Fruit fly (Drosophila melanogaster): ENCODE data around the gene bip1.

Gene bip1

DNA sequence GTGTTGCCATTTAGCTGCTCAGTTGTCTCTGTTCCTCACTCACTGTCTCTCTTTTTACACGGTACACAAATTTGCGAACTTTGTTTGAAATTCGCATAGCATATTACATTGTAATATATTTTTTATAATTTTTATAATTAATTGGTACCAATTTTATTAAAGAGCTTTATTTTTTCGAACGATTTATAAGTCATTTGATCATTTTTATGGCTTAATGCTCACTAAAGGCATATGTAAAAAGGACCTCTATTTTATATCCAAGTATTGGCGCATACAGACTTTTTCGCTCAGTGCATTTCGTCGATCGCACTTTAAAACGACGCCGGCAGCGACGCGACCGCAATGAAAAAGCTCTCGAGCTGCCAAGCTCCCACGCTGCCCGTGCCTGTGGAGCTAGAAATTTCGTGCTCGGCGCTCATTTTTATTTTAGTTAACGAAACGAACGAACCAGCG, 37.6 kb upstream of the bip1 start (continued):
- TF ChIP-seq Adf1 (GFP tag; IDR thresholded peaks at IDR 0.05) (peak; percentile 97), CG10431 (GFP tag; optimal IDR thresholded peaks at IDR 0.05) (no peak), ap (GFP tag; IDR thresholded peaks at IDR 0.05) (peak; percentile 87), fru (optimal IDR thresholded peaks at IDR 0.05) (no peak), CG7963 (GFP tag; IDR thresholded peaks at IDR 0.05; ENCODE audit: partially characterized antibody) (no peak), CG4820 (GFP tag; optimal IDR thresholded peaks at IDR 0.05) (peak; percentile 82), Trl (optimal IDR thresholded peaks at IDR 0.05) (peak in 1 of 2 experiments; percentile 73), Trl (GFP tag; optimal IDR thresholded peaks at IDR 0.05) (peak; percentile 72), tio (GFP tag; optimal IDR thresholded peaks at IDR 0.05) (peak; percentile 95), sob (GFP tag; IDR thresholded peaks at IDR 0.05) (peak; percentile 97), HmgD (GFP tag; optimal IDR thresholded peaks at IDR 0.05) (peak; percentile 29), CG17359 (tag; optimal IDR thresholded peaks at IDR 0.05) (peak; percentile 91), H2.0 (GFP tag; IDR thresholded peaks at IDR 0.05) (peak; percentile 90), Max (GFP tag; optimal IDR thresholded peaks at IDR 0.05) (peak; percentile 94), CG14050 (GFP tag; IDR thresholded peaks at IDR 0.05) (peak; percentile 89), CG31441 (GFP tag; IDR thresholded peaks at IDR 0.05) (peak; percentile 92), CG6654 (GFP tag; optimal IDR thresholded peaks at IDR 0.05) (peak; percentile 79), CG2889 (GFP tag; IDR thresholded peaks at IDR 0.05) (peak; percentile 93), BtbVII (GFP tag; optimal IDR thresholded peaks at IDR 0.05) (peak; percentile 98), gce (GFP tag; IDR thresholded peaks at IDR 0.05) (peak; percentile 76; the same call in 1 of the 3 replicates), CG15479 (GFP tag; optimal IDR thresholded peaks at IDR 0.05) (no peak), CG10979 (tag; optimal IDR thresholded peaks at IDR 0.05) (peak; percentile 75), NK7.1 (GFP tag; optimal IDR thresholded peaks at IDR 0.05) (peak; percentile 78), dan (GFP tag; IDR thresholded peaks at IDR 0.05) (no peak), shn (GFP tag; optimal IDR thresholded peaks at IDR 0.05) (peak; percentile 82), CG8924 (tag; optimal IDR thresholded peaks at IDR 0.05) (peak; percentile 97), lov (optimal IDR thresholded peaks at IDR 0.05) (no peak), lov (GFP tag; IDR thresholded peaks at IDR 0.05) (peak; percentile 60; the same call in 1 of the 3 replicates), CG4730 (GFP tag; IDR thresholded peaks at IDR 0.05) (peak; percentile 90), Sry-β (GFP tag; optimal IDR thresholded peaks at IDR 0.05) (no peak), NC2β (GFP tag; optimal IDR thresholded peaks at IDR 0.05) (peak; percentile 36), az2 (GFP tag; optimal IDR thresholded peaks at IDR 0.05) (peak; percentile 93), CG18599 (GFP tag; optimal IDR thresholded peaks at IDR 0.05) (peak; percentile 99), CG17186 (GFP tag; optimal IDR thresholded peaks at IDR 0.05) (no peak), CG6175 (GFP tag; IDR thresholded peaks at IDR 0.05) (peak; percentile 92), Meics (GFP tag; optimal IDR thresholded peaks at IDR 0.05) (peak; percentile 98), CG32767 (GFP tag; IDR thresholded peaks at IDR 0.05) (peak; percentile 94), toy (GFP tag; IDR thresholded peaks at IDR 0.05) (peak; percentile 89), CG7556 (GFP tag; optimal IDR thresholded peaks at IDR 0.05) (peak; percentile 98), Neu2 (GFP tag; optimal IDR thresholded peaks at IDR 0.05; ENCODE audit: borderline replicate concordance) (no peak), CG4360 (GFP tag; IDR thresholded peaks at IDR 0.05) (0 out of 2 replicates have a peak, but pooled peaks have one; percentile 20), CG7357 (GFP tag; IDR thresholded peaks at IDR 0.05) (peak; percentile 90), cato (GFP tag; optimal IDR thresholded peaks at IDR 0.05; ENCODE audit: borderline replicate concordance) (peak; percentile 82), ind (GFP tag; optimal IDR thresholded peaks at IDR 0.05) (peak; percentile 96), CG1832 (GFP tag; optimal IDR thresholded peaks at IDR 0.05) (no peak), Hand (GFP tag; optimal IDR thresholded peaks at IDR 0.05) (peak; percentile 97), Nf-YB (GFP tag; optimal IDR thresholded peaks at IDR 0.05) (peak; percentile 84), CG6689 (GFP tag; IDR thresholded peaks at IDR 0.05) (peak; percentile 93), croc (GFP tag; conservative IDR thresholded peaks at IDR 0.05) (peak; percentile 54; the same call in 2 of the 3 replicates), Xrp1 (GFP tag; IDR thresholded peaks at IDR 0.05) (peak; percentile 87), bab2 (GFP tag; optimal IDR thresholded peaks at IDR 0.05) (peak; percentile 88), Dad (GFP tag; optimal IDR thresholded peaks at IDR 0.05) (peak; percentile 84)
